Worm (Caenorhabditis elegans) whole organism, midembryonic: ENCODE data around the gene K11H12.3.

Experiments used
- T22C8.4 ChIP-seq: fragments of 200-800 bp; sonication (Bioruptor generic); IDR thresholded peaks from 2 replicates; pipeline ENCODE4 v1.3.6; 2022; ENCODE audit warnings: missing genetic modification characterization, missing compliant biosample characterization
- cog-1 ChIP-seq: sonication (generic microtip); optimal IDR thresholded peaks from 2 replicates; lab custom pipeline; 2016; ENCODE audit warnings: missing genetic modification characterization, missing compliant biosample characterization
- flt-1 ChIP-seq: fragments of 200-800 bp; sonication (Bioruptor generic); IDR thresholded peaks from 2 replicates; pipeline ENCODE4 v1.3.6; 2022; ENCODE audit warnings: missing genetic modification characterization, missing compliant biosample characterization
- klf-2 ChIP-seq: fragments of 200-800 bp; sonication (Bioruptor generic); conservative IDR thresholded peaks from 2 replicates; pipeline ENCODE4 v1.3.6; 2022; ENCODE audit warnings: missing genetic modification reagents, missing genetic modification characterization, missing compliant biosample characterization
- med-1 ChIP-seq: sonication (generic microtip); optimal IDR thresholded peaks from 2 replicates; lab custom pipeline; 2017; ENCODE audit warnings: missing genetic modification characterization, mild to moderate bottlenecking, missing compliant biosample characterization, antibody characterized with exemption, missing genetic modification reagents; ENCODE audit not compliant: insufficient read depth
- ref-1 ChIP-seq: fragments of 200-800 bp; sonication (Bioruptor generic); conservative IDR thresholded peaks from 2 replicates; pipeline ENCODE4 v1.3.6; 2022; ENCODE audit warnings: missing genetic modification reagents, missing genetic modification characterization, missing compliant biosample characterization
- tab-1 ChIP-seq: fragments of 200-800 bp; sonication (Bioruptor generic); IDR thresholded peaks from 2 replicates; pipeline ENCODE4 v1.3.6; 2022; ENCODE audit warnings: missing genetic modification characterization, missing compliant biosample characterization
- ztf-23 ChIP-seq: fragments of 200-800 bp; sonication (Bioruptor generic); IDR thresholded peaks from 2 replicates; pipeline ENCODE4 v1.3.6; 2022; ENCODE audit warnings: missing genetic modification reagents, missing genetic modification characterization, missing compliant biosample characterization
- ztf-29 ChIP-seq: fragments of 200-800 bp; sonication (Bioruptor generic); IDR thresholded peaks from 2 replicates; pipeline ENCODE4 v1.3.6; 2022; ENCODE audit warnings: missing genetic modification reagents, missing genetic modification characterization, missing compliant biosample characterization

Gene K11H12.3

ce11 chrIV:633565-633964, 39.7 kb downstream of the K11H12.3 start:
- TF ChIP-seq ztf-29 (GFP tag; lab: Robert Waterston, UW) = no peak
- TF ChIP-seq cog-1 (tag; lab: Kevin White, UChicago) = no peak
- TF ChIP-seq tab-1 (GFP tag; lab: Robert Waterston, UW) = no peak
- no peak for TF ChIP-seq ztf-23 (GFP tag; lab: Robert Waterston, UW)
- TF ChIP-seq T22C8.4 (GFP tag; lab: Robert Waterston, UW) = no peak
- TF ChIP-seq klf-2 (GFP tag; lab: Robert Waterston, UW) = no peak
- TF ChIP-seq flt-1 (GFP tag; lab: Robert Waterston, UW) = no peak
- TF ChIP-seq med-1 (GFP tag; lab: Kevin White, UChicago) = no peak
- TF ChIP-seq ref-1 (GFP tag; lab: Robert Waterston, UW) = no peak

ce11 chrIV:631869-632268, 41.4 kb downstream of the K11H12.3 start:
- TF ChIP-seq med-1 (GFP tag; lab: Kevin White, UChicago) (no peak), T22C8.4 (GFP tag; lab: Robert Waterston, UW) (no peak), ztf-29 (GFP tag; lab: Robert Waterston, UW) (no peak), klf-2 (GFP tag; lab: Robert Waterston, UW) (no peak), ztf-23 (GFP tag; lab: Robert Waterston, UW) (no peak), flt-1 (GFP tag; lab: Robert Waterston, UW) (no peak), tab-1 (GFP tag; lab: Robert Waterston, UW) (no peak), ref-1 (GFP tag; lab: Robert Waterston, UW) (no peak), cog-1 (tag; lab: Kevin White, UChicago) (no peak)

- TF ChIP-seq ztf-29 (GFP tag; lab: Robert Waterston, UW) (no peak), ref-1 (GFP tag; lab: Robert Waterston, UW) (no peak)
Observed at ce11 chrIV:630598-630997, 42.7 kb downstream of the K11H12.3 start.

- TF ChIP-seq cog-1 (tag; lab: Kevin White, UChicago) (no peak), flt-1 (GFP tag; lab: Robert Waterston, UW) (no peak), ztf-23 (GFP tag; lab: Robert Waterston, UW) (no peak), T22C8.4 (GFP tag; lab: Robert Waterston, UW) (no peak), ztf-29 (GFP tag; lab: Robert Waterston, UW) (no peak), med-1 (GFP tag; lab: Kevin White, UChicago) (no peak), tab-1 (GFP tag; lab: Robert Waterston, UW) (no peak), ref-1 (GFP tag; lab: Robert Waterston, UW) (no peak), klf-2 (GFP tag; lab: Robert Waterston, UW) (no peak)
Observed at ce11 chrIV:627237-627636, 46.0 kb downstream of the K11H12.3 start, which contains the start of gene nhr-76. nhr-76 (plus strand) TSS chrIV:627537.

ce11 chrIV:625947-626548, 47.2 kb downstream of the K11H12.3 start:
- TF ChIP-seq tab-1 (GFP tag; lab: Robert Waterston, UW) = no peak
- no peak for TF ChIP-seq ztf-29 (GFP tag; lab: Robert Waterston, UW)
- no peak for TF ChIP-seq cog-1 (tag; lab: Kevin White, UChicago)
- no peak for TF ChIP-seq ztf-23 (GFP tag; lab: Robert Waterston, UW)

ce11 chrIV:623876-624275, 49.4 kb downstream of the K11H12.3 start:
- TF ChIP-seq tab-1 (GFP tag; lab: Robert Waterston, UW) (no peak), cog-1 (tag; lab: Kevin White, UChicago) (no peak), med-1 (GFP tag; lab: Kevin White, UChicago) (no peak), flt-1 (GFP tag; lab: Robert Waterston, UW) (no peak)

ce11 chrIV:622989-623388, 50.3 kb downstream of the K11H12.3 start:
- TF ChIP-seq ref-1 (GFP tag; lab: Robert Waterston, UW) = no peak
- no peak for TF ChIP-seq med-1 (GFP tag; lab: Kevin White, UChicago)
- no peak for TF ChIP-seq ztf-29 (GFP tag; lab: Robert Waterston, UW)
- no peak for TF ChIP-seq flt-1 (GFP tag; lab: Robert Waterston, UW)
- TF ChIP-seq cog-1 (tag; lab: Kevin White, UChicago) = no peak
- no peak for TF ChIP-seq klf-2 (GFP tag; lab: Robert Waterston, UW)
